Worm (Caenorhabditis elegans) whole organism, late embryonic: ENCODE results near the gene nspg-7.1.

Experiments used
- ama-1 ChIP-seq: fragments of 150-350 bp; optimal IDR thresholded peaks from 2 replicates; lab custom pipeline; 2014
- nfya-1 ChIP-seq: sonication (generic microtip); optimal IDR thresholded peaks from 2 replicates; lab custom pipeline; 2017; ENCODE audit warnings: missing genetic modification characterization, mild to moderate bottlenecking, missing compliant biosample characterization, antibody characterized with exemption, moderate library complexity

ce11 chrIV:9308975-9309374 lies 21.7 kb downstream of the nspg-7.1 start, which contains the start of gene F49C12.6:
- TF ChIP-seq nfya-1 = no peak
- no peak for TF ChIP-seq ama-1 (lab: Kevin White, UChicago)
